Worm (Caenorhabditis elegans) whole organism, L4 larva: Measurements from ENCODE around the gene fbxc-23.

Source experiments
- F10B5.3 ChIP-seq: sonication (generic microtip); optimal IDR thresholded peaks from 2 replicates; lab custom pipeline; 2016; ENCODE audit warnings: mild to moderate bottlenecking, missing genetic modification characterization, missing compliant biosample characterization
- F44E2.7 ChIP-seq: fragments of 200-800 bp; sonication (Bioruptor generic); IDR thresholded peaks from 2 replicates; pipeline ENCODE4 v2.1.2; 2022; ENCODE audit warnings: missing genetic modification characterization, missing compliant biosample characterization
- T26A8.4 ChIP-seq: fragments of 200-800 bp; sonication (Bioruptor generic); IDR thresholded peaks from 2 replicates; pipeline ENCODE4 v1.3.6; 2022; ENCODE audit warnings: missing genetic modification characterization, missing compliant biosample characterization
- Y48G9A.11 ChIP-seq: fragments of 200-800 bp; sonication (Bioruptor generic); IDR thresholded peaks from 2 replicates; pipeline ENCODE4 v1.3.6; 2022; ENCODE audit warnings: missing genetic modification reagents, missing genetic modification characterization, missing compliant biosample characterization
- Y5F2A.4 ChIP-seq: fragments of 200-800 bp; sonication (Bioruptor generic); optimal IDR thresholded peaks from 2 replicates; lab custom pipeline; 2018; ENCODE audit warnings: mild to moderate bottlenecking, missing genetic modification characterization, missing compliant biosample characterization
- Y75B8A.6 ChIP-seq: fragments of 200-800 bp; sonication (Bioruptor generic); IDR thresholded peaks from 2 replicates; pipeline ENCODE4 v1.3.6; 2022; ENCODE audit warnings: missing genetic modification reagents, missing genetic modification characterization, missing compliant biosample characterization
- aha-1 ChIP-seq: fragments of 150-350 bp; peaks from one replicate; lab custom pipeline; 2014; ENCODE audit warnings: missing biosample characterization, missing genetic modification characterization
- ceh-32 ChIP-seq: sonication (generic microtip); optimal IDR thresholded peaks from 2 replicates; lab custom pipeline; 2016; ENCODE audit warnings: mild to moderate bottlenecking, missing genetic modification characterization, missing compliant biosample characterization; ENCODE audit not compliant: poor library complexity
- ceh-44 ChIP-seq: fragments of 200-800 bp; sonication (Bioruptor generic); IDR thresholded peaks from 2 replicates; pipeline ENCODE4 v1.3.6; 2022; ENCODE audit warnings: missing genetic modification reagents, missing genetic modification characterization, missing compliant biosample characterization
- ceh-82 ChIP-seq: sonication (generic microtip); optimal IDR thresholded peaks from 2 replicates; lab custom pipeline; 2017; ENCODE audit warnings: missing biosample characterization, missing genetic modification characterization
- ces-1 ChIP-seq: fragments of 150-350 bp; sonication (generic microtip); optimal IDR thresholded peaks from 4 replicates; lab custom pipeline; 2014; ENCODE audit warnings: missing biosample characterization, missing genetic modification reagents, missing genetic modification characterization
- daf-16 ChIP-seq, 3 experiments: sonication (generic microtip); optimal IDR thresholded peaks; 2 replicates each; lab custom pipeline; 2016 to 2017; ENCODE audit warnings: missing genetic modification characterization in 3 of 3, missing genetic modification reagents in 3 of 3, mild to moderate bottlenecking in 2 of 3, missing compliant biosample characterization in 2 of 3, missing biosample characterization in 1 of 3, moderate library complexity in 1 of 3
- daf-19 ChIP-seq: fragments of 200-800 bp; sonication (Bioruptor generic); conservative IDR thresholded peaks from 2 replicates; pipeline ENCODE4 v1.3.6; 2022; ENCODE audit warnings: missing genetic modification characterization, missing compliant biosample characterization
- dmd-6 ChIP-seq: fragments of 200-800 bp; sonication (Bioruptor generic); IDR thresholded peaks from 2 replicates; pipeline ENCODE4 v1.3.6; 2022; ENCODE audit warnings: missing genetic modification reagents, missing genetic modification characterization, missing compliant biosample characterization
- dmd-8 ChIP-seq: fragments of 200-800 bp; sonication (Bioruptor generic); IDR thresholded peaks from 2 replicates; pipeline ENCODE4 v1.3.6; 2022; ENCODE audit warnings: missing genetic modification characterization, missing compliant biosample characterization
- dmd-9 ChIP-seq: fragments of 200-800 bp; sonication (Bioruptor generic); IDR thresholded peaks from 2 replicates; pipeline ENCODE4 v1.3.6; 2022; ENCODE audit warnings: missing genetic modification reagents, missing genetic modification characterization, missing compliant biosample characterization
- dpl-1 ChIP-seq: fragments of 150-350 bp; optimal IDR thresholded peaks from 2 replicates; lab custom pipeline; 2014; ENCODE audit warnings: missing biosample characterization, missing genetic modification reagents, missing genetic modification characterization
- dve-1 ChIP-seq: sonication (generic microtip); optimal IDR thresholded peaks from 2 replicates; lab custom pipeline; 2017; ENCODE audit warnings: antibody characterized with exemption, mild to moderate bottlenecking, missing genetic modification characterization, missing compliant biosample characterization; ENCODE audit not compliant: insufficient read depth
- egl-27 ChIP-seq: sonication (generic microtip); optimal IDR thresholded peaks from 3 replicates; lab custom pipeline; 2017; ENCODE audit warnings: missing biosample characterization, missing genetic modification reagents, missing genetic modification characterization
- gei-8 ChIP-seq: fragments of 200-800 bp; sonication (Bioruptor generic); optimal IDR thresholded peaks from 2 replicates; lab custom pipeline; 2018; ENCODE audit warnings: mild to moderate bottlenecking, missing genetic modification characterization, missing compliant biosample characterization
- hif-1 ChIP-seq, 2 experiments: sonication (generic microtip); optimal IDR thresholded peaks; 2 replicates each; lab custom pipeline; 2016 to 2017; ENCODE audit warnings: missing compliant biosample characterization in 2 of 2, missing genetic modification characterization in 2 of 2, missing genetic modification reagents in 2 of 2, missing genotype in 2 of 2, mild to moderate bottlenecking in 1 of 2
- hlh-11 ChIP-seq: fragments of 200-800 bp; sonication (Bioruptor generic); optimal IDR thresholded peaks from 2 replicates; lab custom pipeline; 2018; ENCODE audit warnings: mild to moderate bottlenecking, missing genetic modification characterization, missing compliant biosample characterization
- hlh-30 ChIP-seq: sonication (generic microtip); optimal IDR thresholded peaks from 2 replicates; lab custom pipeline; 2017; ENCODE audit warnings: antibody characterized with exemption, mild to moderate bottlenecking, missing genetic modification characterization, missing compliant biosample characterization; ENCODE audit not compliant: insufficient read depth
- lin-1 ChIP-seq: fragments of 200-800 bp; sonication (Bioruptor generic); IDR thresholded peaks from 2 replicates; pipeline ENCODE4 v1.3.6; 2022; ENCODE audit warnings: missing genetic modification reagents, missing genetic modification characterization, missing compliant biosample characterization
- lin-38 ChIP-seq: fragments of 200-800 bp; sonication (Bioruptor generic); IDR thresholded peaks from 2 replicates; pipeline ENCODE4 v1.3.6; 2022; ENCODE audit warnings: missing genetic modification reagents, missing genetic modification characterization, missing compliant biosample characterization
- lsy-2 ChIP-seq, 2 experiments: fragments of 150-350 bp in 1 of 2; sonication (generic microtip) in 1 of 2; optimal IDR thresholded peaks; 2 replicates each; lab custom pipeline; 2014 to 2017; ENCODE audit warnings: missing biosample characterization in 2 of 2, missing genetic modification characterization in 2 of 2
- mdl-1 ChIP-seq, 2 experiments: fragments of 150-350 bp in 1 of 2; sonication (generic microtip) in 1 of 2; optimal IDR thresholded peaks; 2 replicates each; lab custom pipeline; 2014 to 2017; ENCODE audit warnings: missing biosample characterization in 2 of 2, missing genetic modification characterization in 2 of 2
- mep-1 ChIP-seq: fragments of 150-350 bp; sonication (generic microtip); optimal IDR thresholded peaks from 3 replicates; lab custom pipeline; 2014; ENCODE audit warnings: missing biosample characterization, missing genetic modification characterization
- mes-2 ChIP-seq: sonication (generic microtip); optimal IDR thresholded peaks from 2 replicates; lab custom pipeline; 2016; ENCODE audit warnings: missing genotype, mild to moderate bottlenecking, missing genetic modification characterization, missing compliant biosample characterization; ENCODE audit not compliant: poor library complexity, severe bottlenecking
- nhr-10 ChIP-seq: fragments of 150-350 bp; optimal IDR thresholded peaks from 2 replicates; lab custom pipeline; 2014; ENCODE audit warnings: missing biosample characterization, missing genetic modification characterization
- nhr-11 ChIP-seq: fragments of 150-350 bp; optimal IDR thresholded peaks from 2 replicates; lab custom pipeline; 2014; ENCODE audit warnings: missing biosample characterization, missing genetic modification characterization
- nhr-25 ChIP-seq: sonication (generic microtip); optimal IDR thresholded peaks from 2 replicates; lab custom pipeline; 2017; ENCODE audit warnings: missing genetic modification characterization, mild to moderate bottlenecking, missing compliant biosample characterization, antibody characterized with exemption, moderate library complexity, borderline replicate concordance; ENCODE audit not compliant: insufficient read depth
- nhr-28 ChIP-seq: fragments of 150-350 bp; optimal IDR thresholded peaks from 2 replicates; lab custom pipeline; 2014; ENCODE audit warnings: missing biosample characterization, missing genetic modification characterization
- nhr-48 ChIP-seq: sonication (generic microtip); optimal IDR thresholded peaks from 2 replicates; lab custom pipeline; 2016; ENCODE audit warnings: mild to moderate bottlenecking, missing genetic modification characterization, missing compliant biosample characterization
- nhr-6 ChIP-seq: fragments of 150-350 bp; optimal IDR thresholded peaks from 2 replicates; lab custom pipeline; 2014; ENCODE audit warnings: missing biosample characterization, missing genetic modification characterization
- nhr-76 ChIP-seq: fragments of 150-350 bp; optimal IDR thresholded peaks from 2 replicates; lab custom pipeline; 2014; ENCODE audit warnings: missing biosample characterization, missing genetic modification characterization
- nhr-77 ChIP-seq: fragments of 150-350 bp; optimal IDR thresholded peaks from 2 replicates; lab custom pipeline; 2014; ENCODE audit warnings: missing biosample characterization, missing genetic modification characterization
- php-3 ChIP-seq: fragments of 200-800 bp; sonication (Bioruptor generic); IDR thresholded peaks from 2 replicates; pipeline ENCODE4 v1.3.6; 2022; ENCODE audit warnings: missing genetic modification reagents, missing genetic modification characterization, missing compliant biosample characterization
- pqm-1 ChIP-seq: sonication (generic microtip); optimal IDR thresholded peaks from 2 replicates; lab custom pipeline; 2017; ENCODE audit warnings: missing biosample characterization, missing genetic modification characterization
- set-16 ChIP-seq: fragments of 200-800 bp; sonication (Bioruptor generic); IDR thresholded peaks from 2 replicates; pipeline ENCODE4 v1.3.6; 2022; ENCODE audit warnings: missing genetic modification reagents, missing genetic modification characterization, missing compliant biosample characterization
- snpc-1.2 ChIP-seq: fragments of 200-800 bp; sonication (Bioruptor generic); IDR thresholded peaks from 2 replicates; pipeline ENCODE4 v1.3.6; 2022; ENCODE audit warnings: missing genetic modification reagents, missing genetic modification characterization, missing compliant biosample characterization
- snpc-4 ChIP-seq: fragments of 150-350 bp; optimal IDR thresholded peaks from 2 replicates; lab custom pipeline; 2014; ENCODE audit warnings: missing biosample characterization, missing genetic modification characterization
- spr-1 ChIP-seq: sonication (generic microtip); optimal IDR thresholded peaks from 2 replicates; lab custom pipeline; 2016; ENCODE audit warnings: mild to moderate bottlenecking, missing genetic modification characterization, missing compliant biosample characterization
- spr-3 ChIP-seq: fragments of 200-800 bp; sonication (Bioruptor generic); optimal IDR thresholded peaks from 2 replicates; lab custom pipeline; 2018; ENCODE audit warnings: mild to moderate bottlenecking, missing genetic modification characterization, missing compliant biosample characterization
- tra-1 ChIP-seq: fragments of 200-800 bp; sonication (Bioruptor generic); IDR thresholded peaks from 2 replicates; pipeline ENCODE4 v1.3.6; 2022; ENCODE audit warnings: missing genetic modification reagents, missing genetic modification characterization, missing compliant biosample characterization
- unc-62 ChIP-seq, 3 experiments: fragments of 150-350 bp in 1 of 3; sonication (generic microtip); optimal IDR thresholded peaks in 2 of 3; peaks in 1 of 3; 1 replicate in 1 of 3; 2 replicates in 2 of 3; lab custom pipeline; 2014 to 2017; ENCODE audit warnings: missing biosample characterization in 3 of 3, missing genetic modification characterization in 3 of 3, missing genetic modification reagents in 3 of 3, missing genotype in 1 of 3
- zfp-2 ChIP-seq: sonication (generic microtip); optimal IDR thresholded peaks from 2 replicates; lab custom pipeline; 2016; ENCODE audit warnings: mild to moderate bottlenecking, missing genetic modification characterization, missing compliant biosample characterization
- zip-11 ChIP-seq: fragments of 200-800 bp; sonication (Bioruptor generic); IDR thresholded peaks from 2 replicates; pipeline ENCODE4 v1.3.6; 2022; ENCODE audit warnings: missing genetic modification characterization, missing compliant biosample characterization
- ztf-11 ChIP-seq: fragments of 150-350 bp; optimal IDR thresholded peaks from 2 replicates; lab custom pipeline; 2014; ENCODE audit warnings: missing biosample characterization, missing genetic modification characterization
- ztf-7 ChIP-seq: fragments of 150-350 bp; optimal IDR thresholded peaks from 2 replicates; lab custom pipeline; 2014; ENCODE audit warnings: missing biosample characterization, missing genetic modification characterization

Gene fbxc-23

DNA sequence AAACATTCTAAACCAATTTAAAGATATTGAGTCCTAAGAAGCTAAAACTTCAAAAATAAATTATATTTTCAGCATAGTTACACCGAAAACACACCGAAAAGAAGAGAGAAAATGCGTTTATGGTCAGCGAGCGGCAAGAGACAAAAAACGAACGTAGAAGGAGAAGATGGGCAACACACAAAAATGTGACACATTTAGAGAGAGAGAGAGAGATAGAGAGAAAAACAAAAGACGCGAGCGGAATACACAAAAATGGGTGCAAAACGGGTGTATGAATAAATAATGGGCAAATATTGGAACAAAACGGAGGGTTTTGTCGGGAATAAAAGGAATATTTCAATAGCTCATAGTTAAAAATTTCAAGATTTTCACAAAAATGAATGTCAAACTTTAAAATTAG lies 43.9 kb upstream of the fbxc-23 start:
- peak in 1 of 2 experiments; percentile 48 for TF ChIP-seq hif-1 (tag; optimal IDR thresholded peaks at IDR 0.05; lab: Kevin White, UChicago)
- no peak for TF ChIP-seq ztf-11 (tag; lab: Kevin White, UChicago)
- TF ChIP-seq lin-1 = no peak
- TF ChIP-seq lin-38 (GFP tag; lab: Robert Waterston, UW) = no peak
- peak in 1 of 2 experiments; percentile 80 for TF ChIP-seq mdl-1 (tag; optimal IDR thresholded peaks at IDR 0.05; lab: Kevin White, UChicago)
- peak; percentile 90 for TF ChIP-seq nhr-48 (tag; lab: Kevin White, UChicago)
- peak; percentile 58 for TF ChIP-seq hlh-11 (tag; lab: Kevin White, UChicago)
- TF ChIP-seq spr-1 (tag; lab: Kevin White, UChicago) = no peak
- no peak for TF ChIP-seq gei-8 (GFP tag; lab: Kevin White, UChicago)
- TF ChIP-seq nhr-25 (tag; lab: Kevin White, UChicago) = no peak
- peak; percentile 53 for TF ChIP-seq nhr-28 (tag; lab: Kevin White, UChicago)
- no peak for TF ChIP-seq Y48G9A.11 (GFP tag; lab: Robert Waterston, UW)
- TF ChIP-seq ceh-32 (tag; lab: Kevin White, UChicago) = no peak
- TF ChIP-seq nhr-10 (tag; lab: Kevin White, UChicago) = no peak
- no peak for TF ChIP-seq nhr-11 (tag; lab: Kevin White, UChicago)
- no peak for TF ChIP-seq zfp-2 (tag; lab: Kevin White, UChicago)
- no peak for TF ChIP-seq ceh-44
- no peak for TF ChIP-seq daf-19 (GFP tag; lab: Robert Waterston, UW)
- TF ChIP-seq set-16 (GFP tag; lab: Robert Waterston, UW) = no peak
- TF ChIP-seq dmd-6 = peak; percentile 41
- TF ChIP-seq hlh-30 = peak; percentile 79
- TF ChIP-seq lsy-2 (tag; optimal IDR thresholded peaks at IDR 0.05; lab: Kevin White, UChicago) = peak in 1 of 2 experiments; percentile 58
- peak; percentile 60 for TF ChIP-seq nhr-77
- TF ChIP-seq mep-1 = peak; percentile 18
- no peak for TF ChIP-seq egl-27 (tag; lab: Kevin White, UChicago)
- peak; percentile 53 for TF ChIP-seq aha-1 (tag; lab: Kevin White, UChicago)
- peak; percentile 11 for TF ChIP-seq nhr-6
- no peak for TF ChIP-seq F10B5.3
- no peak for TF ChIP-seq snpc-1.2
- TF ChIP-seq daf-16 (GFP tag; optimal IDR thresholded peaks at IDR 0.05; lab: Kevin White, UChicago) = no peak
- TF ChIP-seq daf-16 (tag; optimal IDR thresholded peaks at IDR 0.05; lab: Kevin White, UChicago) = peak; percentile 26
- TF ChIP-seq F44E2.7 = no peak
- TF ChIP-seq tra-1 (GFP tag; lab: Robert Waterston, UW) = 0 out of 2 replicates have a peak, but pooled peaks have one; percentile 17
- TF ChIP-seq zip-11 (GFP tag; lab: Robert Waterston, UW) = no peak
- TF ChIP-seq mes-2 (tag; lab: Kevin White, UChicago) = peak; percentile 36
- TF ChIP-seq dmd-8 = no peak
- TF ChIP-seq dpl-1 = no peak
- peak; percentile 35 for TF ChIP-seq dve-1 (tag; lab: Kevin White, UChicago)
- TF ChIP-seq ceh-82 (tag; lab: Kevin White, UChicago) = no peak

ce11 chrII:13638576-13638975 lies 42.2 kb upstream of the fbxc-23 start:
- TF ChIP-seq pqm-1 (tag; lab: Kevin White, UChicago) (peak; percentile 2), lsy-2 (tag; optimal IDR thresholded peaks at IDR 0.05; lab: Kevin White, UChicago) (peak in 1 of 2 experiments; percentile 50), Y5F2A.4 (GFP tag; lab: Kevin White, UChicago) (no peak), gei-8 (GFP tag; lab: Kevin White, UChicago) (no peak), T26A8.4 (GFP tag; lab: Robert Waterston, UW) (peak; percentile 9; the same call in 1 of the 2 replicates), spr-3 (GFP tag; lab: Kevin White, UChicago) (no peak), php-3 (GFP tag; lab: Robert Waterston, UW) (0 out of 2 replicates have a peak, but pooled peaks have one; percentile 19), ceh-44 (no peak), Y75B8A.6 (GFP tag; lab: Robert Waterston, UW) (no peak), nhr-77 (peak; percentile 82), snpc-4 (tag; lab: Kevin White, UChicago) (no peak), nhr-76 (no peak), ces-1 (GFP tag; lab: Kevin White, UChicago) (no peak), unc-62 (GFP tag; optimal IDR thresholded peaks at IDR 0.05 in 1 of 2; lab: Kevin White, UChicago) (peak in 1 of 2 experiments; percentile 68), unc-62 (tag; optimal IDR thresholded peaks at IDR 0.05; lab: Kevin White, UChicago) (no peak), dpl-1 (peak; percentile 13), ztf-7 (tag; lab: Kevin White, UChicago) (peak; percentile 13), nhr-28 (tag; lab: Kevin White, UChicago) (peak; percentile 75), dmd-9 (no peak), hif-1 (tag; optimal IDR thresholded peaks at IDR 0.05; lab: Kevin White, UChicago) (peak; percentile 93 to 97), mdl-1 (tag; optimal IDR thresholded peaks at IDR 0.05; lab: Kevin White, UChicago) (peak in 1 of 2 experiments; percentile 69)
